Worm (Caenorhabditis elegans) whole organism, young adult: ENCODE results near the gene C08F1.12.
A peak's percentile ranks its signal among the peaks of the same experiment; 100 is the strongest.
"Not testable (repeated sequence)": the region's sequence is repeated elsewhere in the genome, so short reads cannot be mapped to it uniquely, and the experiment has no call there.

Source experiments
- B0019.2 ChIP-seq: fragments of 200-800 bp; sonication (Bioruptor generic); conservative IDR thresholded peaks from 2 replicates; pipeline ENCODE4 v1.3.6; 2022; ENCODE audit warnings: missing genetic modification reagents, missing genetic modification characterization, missing compliant biosample characterization
- B0336.3 ChIP-seq: fragments of 200-800 bp; sonication (Bioruptor generic); IDR thresholded peaks from 2 replicates; pipeline ENCODE4 v1.3.6; 2022; ENCODE audit warnings: missing genetic modification characterization, missing compliant biosample characterization
- F33H1.4 ChIP-seq: fragments of 200-800 bp; sonication (Bioruptor generic); IDR thresholded peaks from 2 replicates; pipeline ENCODE4 v1.3.6; 2022; ENCODE audit warnings: missing genetic modification reagents, missing genetic modification characterization, missing compliant biosample characterization
- F37B4.10 ChIP-seq: fragments of 200-800 bp; sonication (Bioruptor generic); IDR thresholded peaks from 2 replicates; pipeline ENCODE4 v1.3.6; 2022; ENCODE audit warnings: missing genetic modification characterization, missing compliant biosample characterization
- F49E8.2 ChIP-seq: sonication (generic microtip); optimal IDR thresholded peaks from 3 replicates; lab custom pipeline; 2017; ENCODE audit warnings: missing genetic modification characterization, mild to moderate bottlenecking, missing compliant biosample characterization, antibody characterized with exemption, moderate library complexity; ENCODE audit not compliant: insufficient read depth
- F57A8.1 ChIP-seq: fragments of 200-800 bp; sonication (Bioruptor generic); optimal IDR thresholded peaks from 2 replicates; lab custom pipeline; 2018; ENCODE audit warnings: mild to moderate bottlenecking, missing genetic modification characterization, moderate library complexity, missing compliant biosample characterization
- F57C9.4 ChIP-seq: sonication (generic microtip); optimal IDR thresholded peaks from 2 replicates; lab custom pipeline; 2017; ENCODE audit warnings: mild to moderate bottlenecking, missing genetic modification characterization, missing compliant biosample characterization
- K12H6.12 ChIP-seq: fragments of 200-800 bp; sonication (Bioruptor generic); optimal IDR thresholded peaks from 2 replicates; lab custom pipeline; 2018; ENCODE audit warnings: mild to moderate bottlenecking, missing genetic modification characterization, missing compliant biosample characterization
- ZK185.1 ChIP-seq: sonication (generic microtip); optimal IDR thresholded peaks from 2 replicates; lab custom pipeline; 2016; ENCODE audit warnings: mild to moderate bottlenecking, missing genetic modification characterization, missing compliant biosample characterization; ENCODE audit not compliant: poor library complexity, severe bottlenecking
- attf-6 ChIP-seq: fragments of 200-800 bp; sonication (Bioruptor generic); IDR thresholded peaks from 2 replicates; pipeline ENCODE4 v1.3.6; 2022; ENCODE audit warnings: missing genetic modification reagents, missing genetic modification characterization, missing compliant biosample characterization
- ccch-3 ChIP-seq: fragments of 200-800 bp; sonication (Bioruptor generic); optimal IDR thresholded peaks from 2 replicates; lab custom pipeline; 2018; ENCODE audit warnings: mild to moderate bottlenecking, missing genetic modification characterization, missing compliant biosample characterization
- cebp-2 ChIP-seq: fragments of 200-800 bp; sonication (Bioruptor generic); IDR thresholded peaks from 2 replicates; pipeline ENCODE4 v1.3.6; 2022; ENCODE audit warnings: missing genetic modification characterization, missing compliant biosample characterization
- ceh-27 ChIP-seq: fragments of 200-800 bp; sonication (Bioruptor generic); optimal IDR thresholded peaks from 2 replicates; lab custom pipeline; 2018; ENCODE audit warnings: mild to moderate bottlenecking, missing genetic modification characterization, moderate library complexity, missing compliant biosample characterization
- ceh-79 ChIP-seq: sonication (generic microtip); optimal IDR thresholded peaks from 2 replicates; lab custom pipeline; 2017; ENCODE audit warnings: mild to moderate bottlenecking, missing genetic modification characterization, missing compliant biosample characterization
- ceh-91 ChIP-seq: fragments of 200-800 bp; sonication (Bioruptor generic); IDR thresholded peaks from 2 replicates; pipeline ENCODE4 v1.3.6; 2022; ENCODE audit warnings: missing genetic modification reagents, missing genetic modification characterization, missing compliant biosample characterization
- dox-1 ChIP-seq: fragments of 200-800 bp; sonication (Bioruptor generic); IDR thresholded peaks from 2 replicates; pipeline ENCODE4 v1.3.6; 2022; ENCODE audit warnings: missing genetic modification reagents, missing genetic modification characterization, missing compliant biosample characterization
- egrh-3 ChIP-seq: fragments of 200-800 bp; sonication (Bioruptor generic); IDR thresholded peaks from 2 replicates; pipeline ENCODE4 v1.3.6; 2022; ENCODE audit warnings: missing genetic modification reagents, missing genetic modification characterization, missing compliant biosample characterization
- him-1 ChIP-seq: sonication (generic microtip); optimal IDR thresholded peaks from 2 replicates; lab custom pipeline; 2016; ENCODE audit warnings: missing genotype, missing genetic modification reagents, missing genetic modification characterization, missing compliant biosample characterization
- lin-54 ChIP-seq: fragments of 200-800 bp; sonication (Bioruptor generic); optimal IDR thresholded peaks from 2 replicates; lab custom pipeline; 2018; ENCODE audit warnings: mild to moderate bottlenecking, missing genetic modification characterization, missing compliant biosample characterization
- lir-1 ChIP-seq: fragments of 200-800 bp; sonication (Bioruptor generic); conservative IDR thresholded peaks from 2 replicates; pipeline ENCODE4 v1.3.6; 2022; ENCODE audit warnings: missing genetic modification reagents, missing genetic modification characterization, missing compliant biosample characterization
- nhr-27 ChIP-seq: fragments of 200-800 bp; sonication (Bioruptor generic); optimal IDR thresholded peaks from 2 replicates; lab custom pipeline; 2018; ENCODE audit warnings: mild to moderate bottlenecking, missing genetic modification characterization, moderate library complexity, missing compliant biosample characterization
- nhr-80 ChIP-seq: sonication (generic microtip); optimal IDR thresholded peaks from 2 replicates; lab custom pipeline; 2016; ENCODE audit warnings: missing genetic modification characterization, missing compliant biosample characterization
- nhr-90 ChIP-seq: sonication (generic microtip); optimal IDR thresholded peaks from 2 replicates; lab custom pipeline; 2016; ENCODE audit warnings: missing genotype, mild to moderate bottlenecking, missing genetic modification characterization, missing compliant biosample characterization
- pbrm-1 ChIP-seq: fragments of 200-800 bp; sonication (Bioruptor generic); IDR thresholded peaks from 2 replicates; pipeline ENCODE4 v1.3.6; 2022; ENCODE audit warnings: missing genetic modification reagents, missing genetic modification characterization, missing compliant biosample characterization
- rcor-1 ChIP-seq: fragments of 200-800 bp; sonication (Bioruptor generic); IDR thresholded peaks from 2 replicates; pipeline ENCODE4 v1.3.6; 2022; ENCODE audit warnings: missing genetic modification reagents, missing genetic modification characterization, missing compliant biosample characterization
- sdz-38 ChIP-seq: sonication (generic microtip); optimal IDR thresholded peaks from 2 replicates; lab custom pipeline; 2016; ENCODE audit warnings: missing genotype, missing genetic modification characterization, missing compliant biosample characterization
- snpc-1.1 ChIP-seq: sonication (generic microtip); optimal IDR thresholded peaks from 2 replicates; lab custom pipeline; 2017; ENCODE audit warnings: missing genetic modification characterization, mild to moderate bottlenecking, missing compliant biosample characterization, antibody characterized with exemption, moderate library complexity, missing genotype, missing genetic modification reagents; ENCODE audit not compliant: insufficient read depth
- somi-1 ChIP-seq: fragments of 200-800 bp; sonication (Bioruptor generic); optimal IDR thresholded peaks from 2 replicates; lab custom pipeline; 2018; ENCODE audit warnings: mild to moderate bottlenecking, missing genetic modification characterization, missing compliant biosample characterization
- tbp1 ChIP-seq: fragments of 200-800 bp; sonication (Bioruptor generic); optimal IDR thresholded peaks from 2 replicates; lab custom pipeline; 2018; ENCODE audit warnings: mild to moderate bottlenecking, missing genetic modification characterization, missing compliant biosample characterization
- zfh-2 ChIP-seq: fragments of 200-800 bp; sonication (Bioruptor generic); conservative IDR thresholded peaks from 2 replicates; pipeline ENCODE4 v1.3.6; 2022; ENCODE audit warnings: missing genetic modification reagents, missing genetic modification characterization, missing compliant biosample characterization
- ztf-25 ChIP-seq: fragments of 200-800 bp; sonication (Bioruptor generic); IDR thresholded peaks from 2 replicates; pipeline ENCODE4 v1.3.6; 2022; ENCODE audit warnings: missing genetic modification reagents, missing genetic modification characterization, missing compliant biosample characterization
- ztf-26 ChIP-seq: sonication (generic microtip); optimal IDR thresholded peaks from 2 replicates; lab custom pipeline; 2017; ENCODE audit warnings: missing genetic modification characterization, missing compliant biosample characterization
- ztf-28 ChIP-seq: fragments of 200-800 bp; sonication (Bioruptor generic); IDR thresholded peaks from 2 replicates; pipeline ENCODE4 v1.3.6; 2022; ENCODE audit warnings: missing genetic modification reagents, missing genetic modification characterization, missing compliant biosample characterization

C08F1.12 gene

ce11 chrII:1842894-1843293, 36.6 kb upstream of the C08F1.12 start, which contains the start of the genes C52E2.5 and C52E2.4:
C52E2.5 (minus strand) TSS chrII:1842936.
C52E2.4 (plus strand) TSS chrII:1843145.
- TF ChIP-seq F57A8.1 (GFP tag; lab: Kevin White, UChicago) (no peak), K12H6.12 (tag; lab: Kevin White, UChicago) (no peak), F37B4.10 (GFP tag; lab: Robert Waterston, UW) (no peak), rcor-1 (no peak), ztf-26 (tag; lab: Kevin White, UChicago) (no peak), nhr-90 (tag; lab: Kevin White, UChicago) (no peak), nhr-80 (tag; lab: Kevin White, UChicago) (peak; percentile 60)
- TF ChIP-seq, all 124 proteins: peak for 1

DNA sequence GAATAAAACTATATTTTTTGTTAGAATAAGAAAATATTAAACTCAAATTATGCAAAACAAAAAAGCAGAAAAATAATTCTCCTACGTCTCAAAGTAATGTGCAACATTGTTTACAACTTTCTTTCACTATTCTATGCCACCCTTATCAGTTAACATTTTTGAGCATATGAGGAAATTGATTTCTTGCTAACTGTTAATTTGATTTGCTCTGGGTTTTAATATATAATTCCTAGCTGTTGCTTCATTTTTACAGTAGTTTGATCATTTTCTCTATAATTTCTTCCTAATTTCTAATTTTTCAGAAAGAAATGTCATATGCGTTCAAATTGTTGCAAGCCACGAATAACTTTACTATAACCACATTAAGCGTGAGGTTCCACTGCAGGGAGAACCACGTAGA, 29.9 kb upstream of the C08F1.12 start, which contains the start of gene T08E11.1:
T08E11.1 (plus strand) TSS at position 301 of the 400 bp plus-strand sequence.
- no peak for TF ChIP-seq attf-6 (GFP tag; lab: Robert Waterston, UW)
- TF ChIP-seq cebp-2 (GFP tag; lab: Robert Waterston, UW), result no peak
- no peak for TF ChIP-seq lir-1 (GFP tag; lab: Robert Waterston, UW)
- TF ChIP-seq lin-54 (GFP tag; lab: Kevin White, UChicago), result no peak
- TF ChIP-seq ceh-27, result no peak
- no peak for TF ChIP-seq ZK185.1 (tag; lab: Kevin White, UChicago)
- no peak for TF ChIP-seq ztf-25
- no peak for TF ChIP-seq F57C9.4
- TF ChIP-seq F49E8.2 (tag; lab: Kevin White, UChicago), result no peak
- no peak for TF ChIP-seq him-1 (tag; lab: Kevin White, UChicago)
- TF ChIP-seq pbrm-1 (GFP tag; lab: Robert Waterston, UW), result no peak
- TF ChIP-seq zfh-2 (GFP tag; lab: Robert Waterston, UW), result no peak
- no peak for TF ChIP-seq B0019.2 (GFP tag; lab: Robert Waterston, UW)
- no peak for TF ChIP-seq sdz-38 (tag; lab: Kevin White, UChicago)
- no peak for TF ChIP-seq ceh-79
- TF ChIP-seq dox-1 (GFP tag; lab: Robert Waterston, UW), result no peak
- TF ChIP-seq ccch-3 (GFP tag; lab: Kevin White, UChicago), result no peak

DNA sequence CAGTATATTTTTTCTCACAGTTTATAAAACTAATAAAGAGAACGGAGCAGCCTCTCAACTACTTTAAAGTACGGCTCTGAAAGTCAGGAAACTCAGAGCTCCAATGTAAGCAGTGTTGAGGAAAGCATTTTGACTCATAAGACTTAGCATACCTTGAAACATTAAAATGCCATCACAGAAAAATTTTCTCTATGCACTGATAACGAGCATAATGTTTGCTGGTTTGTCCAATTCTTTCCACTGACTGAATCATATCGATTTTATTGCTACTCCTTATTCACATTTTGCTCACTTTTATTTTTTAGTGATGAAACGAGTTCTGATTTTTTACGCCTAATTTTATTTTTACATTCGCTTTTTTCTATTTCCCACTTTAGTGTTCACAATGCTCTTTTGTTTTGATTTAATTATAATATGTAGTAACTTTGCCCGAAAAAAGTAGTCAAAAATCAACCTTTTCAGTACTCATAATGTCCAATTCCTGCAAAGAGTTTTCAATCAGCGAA, 25.7 kb upstream of the C08F1.12 start, which contains the start of gene math-39:
math-39 (plus strand) TSS at position 456 of the 506 bp plus-strand sequence.
- TF ChIP-seq ceh-91 (GFP tag; lab: Robert Waterston, UW), result no peak
- TF ChIP-seq F33H1.4 (GFP tag; lab: Robert Waterston, UW), result no peak
- no peak for TF ChIP-seq tbp1 (GFP tag; lab: Kevin White, UChicago)
- no peak for TF ChIP-seq nhr-27 (tag; lab: Kevin White, UChicago)
- no peak for TF ChIP-seq egrh-3 (GFP tag; lab: Robert Waterston, UW)
- no peak for TF ChIP-seq B0336.3 (GFP tag; lab: Robert Waterston, UW)
- TF ChIP-seq nhr-80 (tag; lab: Kevin White, UChicago), result peak; percentile 24
- no peak for TF ChIP-seq lir-1 (GFP tag; lab: Robert Waterston, UW)

ce11 chrII:1830182-1830682, 24.0 kb upstream of the C08F1.12 start, which contains the start of gene math-40:
math-40 (plus strand) TSS chrII:1830632.
- TF ChIP-seq nhr-80 (tag; lab: Kevin White, UChicago), result peak; percentile 48
- no peak for TF ChIP-seq ztf-25
- TF ChIP-seq, all 124 proteins: peak for 1

DNA sequence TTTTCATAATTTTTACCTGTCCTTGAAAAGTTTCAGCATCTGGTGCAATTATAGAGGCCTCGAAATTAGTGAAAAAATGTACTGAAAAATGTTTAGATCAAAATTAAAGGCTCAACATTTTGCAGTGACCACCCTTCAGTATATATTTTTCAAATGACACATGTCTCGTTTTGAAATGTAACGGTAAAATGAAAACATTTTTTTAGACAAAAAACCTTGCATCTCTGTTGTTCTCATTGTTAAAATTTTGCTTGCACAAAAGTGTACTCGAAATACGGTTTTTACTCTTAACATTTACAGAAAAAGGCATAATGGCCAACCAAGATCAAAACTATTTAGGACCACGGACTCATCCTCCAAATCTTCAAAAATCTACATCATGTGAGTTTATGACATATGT, 18.1 kb upstream of the C08F1.12 start, which contains the start of gene math-41:
math-41 (plus strand) TSS at position 301 of the 400 bp plus-strand sequence.
- TF ChIP-seq snpc-1.1 (tag; lab: Kevin White, UChicago); ztf-28 (GFP tag; lab: Robert Waterston, UW); somi-1 (GFP tag; lab: Kevin White, UChicago): not testable (repeated sequence)
